Fruit fly (Drosophila melanogaster) Kc167 (cell line): Measurements from ENCODE around the gene PolrMT.
A peak's percentile ranks its signal among the peaks of the same experiment; 100 is the strongest.

Experiments used
- Myc ChIP-seq: fragments of >200 bp; optimal IDR thresholded peaks from 2 replicates; lab custom pipeline; 2017; ENCODE audit warnings: missing external identifiers
- Sin3A ChIP-seq: fragments of >200 bp; optimal IDR thresholded peaks from 2 replicates; lab custom pipeline; 2018; ENCODE audit warnings: missing external identifiers
- h ChIP-seq: fragments of >200 bp; optimal IDR thresholded peaks from 3 replicates; lab custom pipeline; 2018; ENCODE audit warnings: missing external identifiers
- insv ChIP-seq: fragments of >200 bp; optimal IDR thresholded peaks from 3 replicates; lab custom pipeline; 2018; ENCODE audit warnings: missing external identifiers
- psq ChIP-seq: fragments of >200 bp; optimal IDR thresholded peaks from 2 replicates; lab custom pipeline; 2017; ENCODE audit warnings: missing external identifiers
- ttk ChIP-seq: sonication (Bioruptor generic); optimal IDR thresholded peaks from 2 replicates; lab custom pipeline; 2017; ENCODE audit warnings: missing external identifiers

Gene PolrMT

DNA sequence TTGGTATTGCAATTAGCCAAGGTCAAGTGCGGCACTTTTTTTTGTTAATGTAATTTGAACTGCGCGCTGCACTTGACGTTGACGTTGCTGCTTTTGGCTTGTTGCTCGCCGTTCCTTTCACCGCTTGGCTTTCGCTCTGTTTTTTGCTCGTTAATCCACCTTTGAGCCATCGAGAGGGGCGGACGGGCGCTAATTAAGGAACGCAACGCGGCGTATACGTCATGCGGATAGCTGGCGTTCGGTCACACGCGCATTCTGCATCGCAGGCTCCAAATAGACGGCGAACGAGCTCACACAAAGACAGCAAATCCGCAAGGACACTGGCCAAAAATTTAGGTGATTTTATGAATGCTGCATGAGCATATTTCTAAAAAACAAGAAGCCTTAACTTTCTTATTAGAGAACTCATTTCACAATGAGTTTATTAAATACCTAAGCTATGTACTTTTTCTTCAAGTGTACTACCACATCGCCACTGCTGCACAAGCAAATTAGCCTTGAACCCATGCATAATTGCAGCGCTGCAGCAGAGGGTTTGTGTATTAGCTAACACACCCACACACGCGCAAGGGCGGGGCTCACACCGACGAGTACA lies 21.8 kb downstream of the PolrMT start:
- TF ChIP-seq psq (no peak), Myc (lab: Kevin White, UChicago) (no peak), ttk (lab: Kevin White, UChicago) (no peak), insv (lab: Kevin White, UChicago) (no peak), h (lab: Kevin White, UChicago) (no peak), Sin3A (lab: Kevin White, UChicago) (no peak)

DNA sequence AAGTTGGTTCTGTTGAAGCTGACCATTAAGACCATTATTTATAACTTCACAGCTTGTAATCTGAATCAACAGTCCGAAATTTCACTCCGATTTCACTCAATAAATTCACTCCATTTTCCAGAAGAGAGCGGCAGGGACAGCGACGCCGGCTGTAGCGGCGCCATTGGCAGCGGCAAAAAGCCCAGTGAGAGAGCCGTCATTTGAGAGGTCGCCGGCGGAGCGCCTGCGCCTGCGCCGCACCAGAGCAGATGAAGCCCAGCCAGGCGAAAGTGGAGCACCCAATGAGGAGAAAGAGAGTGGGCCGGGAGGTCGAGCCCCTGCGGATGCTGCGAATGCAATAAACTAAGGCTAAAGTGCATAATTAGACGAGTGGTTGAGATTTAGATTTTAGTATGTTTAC lies 25.5 kb downstream of the PolrMT start:
- TF ChIP-seq Sin3A (lab: Kevin White, UChicago), result no peak
- TF ChIP-seq h (lab: Kevin White, UChicago), result no peak
- no peak for TF ChIP-seq ttk (lab: Kevin White, UChicago)
- TF ChIP-seq Myc (lab: Kevin White, UChicago), result no peak
- TF ChIP-seq insv (lab: Kevin White, UChicago), result no peak
- TF ChIP-seq psq, result no peak

DNA sequence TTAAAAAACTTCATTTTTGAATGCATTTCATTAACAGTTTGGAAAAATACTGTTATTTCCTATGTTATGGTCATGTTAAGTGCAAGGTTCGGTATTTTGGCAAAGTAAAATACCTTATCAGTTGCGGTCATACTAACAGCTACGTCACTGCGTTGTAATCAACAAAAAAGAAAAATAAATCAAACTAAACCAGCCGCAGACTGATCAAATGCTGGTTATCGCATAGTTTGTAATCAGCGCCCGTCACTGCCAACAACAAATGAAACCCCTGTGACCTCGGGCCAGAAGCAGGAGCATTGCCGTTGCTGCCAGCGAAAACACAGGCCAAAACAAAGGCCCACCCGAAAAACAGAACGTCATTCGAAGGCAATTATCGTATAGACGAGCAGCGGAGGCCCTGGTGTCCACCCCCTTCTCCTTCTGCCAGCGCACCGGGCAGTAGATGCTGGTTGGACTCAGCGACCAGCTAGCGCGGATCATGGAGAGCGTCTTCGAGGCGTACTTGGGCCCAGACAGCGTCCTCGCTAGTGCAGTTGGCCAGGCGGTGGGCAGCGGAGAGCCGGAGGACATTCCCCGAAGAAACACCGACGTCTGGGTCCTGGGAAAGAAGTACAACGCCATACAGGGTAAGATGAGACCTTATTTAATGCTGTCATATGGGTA lies 27.2 kb downstream of the PolrMT start, which contains the start of gene Atg4a:
Gene Atg4a, plus strand, starts transcription at position 110 of the 663 bp plus-strand sequence.
- TF ChIP-seq Sin3A (lab: Kevin White, UChicago) (no peak), Myc (lab: Kevin White, UChicago) (no peak), h (lab: Kevin White, UChicago) (no peak), insv (lab: Kevin White, UChicago) (no peak), psq (no peak), ttk (lab: Kevin White, UChicago) (no peak)

DNA sequence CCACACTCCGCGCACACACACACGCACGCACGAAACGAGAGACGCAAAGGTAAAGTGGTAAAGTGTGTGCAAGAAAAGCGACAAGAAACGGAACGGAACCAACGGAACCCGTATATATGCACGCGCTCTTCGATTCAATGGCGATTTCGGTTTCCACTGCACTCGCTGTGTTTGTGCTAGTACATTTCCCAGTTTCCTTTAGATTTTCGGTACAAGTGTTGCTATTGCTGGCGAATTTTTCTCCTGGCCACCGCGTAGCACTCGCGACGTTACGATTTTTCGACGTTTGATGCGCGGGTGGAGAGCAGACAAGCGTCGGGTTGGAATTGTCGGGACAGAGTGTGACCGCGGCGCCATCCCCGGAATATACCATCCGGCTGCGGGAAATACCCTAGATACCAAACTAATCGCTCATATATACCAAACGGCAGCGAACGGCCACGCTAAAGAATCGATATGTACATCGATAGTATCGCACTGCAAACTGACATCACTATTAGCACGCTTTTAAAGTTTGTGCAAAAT lies 30.6 kb downstream of the PolrMT start, which contains the start of the genes S and ast:
Gene S, minus strand, starts transcription at position 347 of the 525 bp plus-strand sequence.
Gene ast, plus strand, starts transcription at position 480 of the 525 bp plus-strand sequence.
- TF ChIP-seq Myc (lab: Kevin White, UChicago) (no peak), Sin3A (lab: Kevin White, UChicago) (peak; percentile 91)

DNA sequence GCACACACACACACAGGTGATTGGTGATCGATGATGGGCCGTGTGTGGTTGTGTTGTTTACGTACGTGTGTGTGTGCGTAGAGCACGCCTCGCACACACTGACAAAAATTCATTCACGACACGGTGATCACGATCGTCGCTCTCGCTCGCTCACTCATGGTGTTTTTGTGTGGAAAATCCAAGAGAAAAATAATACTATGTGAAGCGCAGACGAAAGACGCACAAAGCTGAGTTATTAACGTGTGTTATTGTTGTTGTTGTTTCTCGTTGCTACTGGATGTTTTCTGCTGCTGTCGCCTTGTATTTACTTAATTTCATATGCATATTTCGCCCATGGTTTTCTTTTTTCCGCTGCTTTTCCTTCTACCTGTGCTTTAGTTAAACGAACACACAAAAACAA lies 31.1 kb downstream of the PolrMT start:
- TF ChIP-seq insv (lab: Kevin White, UChicago) (no peak), Myc (lab: Kevin White, UChicago) (no peak), psq (no peak), ttk (lab: Kevin White, UChicago) (no peak)

DNA sequence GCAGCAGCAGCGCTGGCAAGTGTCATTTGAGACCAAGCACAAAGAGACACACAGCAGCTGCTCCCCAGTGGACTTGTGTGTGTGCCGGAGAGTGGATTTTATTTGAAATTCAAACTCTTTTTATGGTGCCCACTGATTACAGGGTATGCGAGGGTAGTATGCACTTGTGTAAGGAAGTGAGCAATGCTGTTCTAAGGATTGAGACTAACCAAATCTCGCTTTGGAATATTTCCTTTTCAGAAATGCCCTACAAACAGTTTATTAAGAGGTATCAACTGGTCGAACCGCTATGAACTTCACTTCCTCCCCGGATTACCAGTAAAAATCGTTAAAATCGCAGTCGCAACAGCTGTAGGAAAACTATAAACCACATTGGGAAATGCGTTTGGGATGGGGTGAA lies 32.4 kb downstream of the PolrMT start:
- TF ChIP-seq h (lab: Kevin White, UChicago) (no peak), Sin3A (lab: Kevin White, UChicago) (no peak), psq (no peak), Myc (lab: Kevin White, UChicago) (no peak), insv (lab: Kevin White, UChicago) (no peak), ttk (lab: Kevin White, UChicago) (no peak)

DNA sequence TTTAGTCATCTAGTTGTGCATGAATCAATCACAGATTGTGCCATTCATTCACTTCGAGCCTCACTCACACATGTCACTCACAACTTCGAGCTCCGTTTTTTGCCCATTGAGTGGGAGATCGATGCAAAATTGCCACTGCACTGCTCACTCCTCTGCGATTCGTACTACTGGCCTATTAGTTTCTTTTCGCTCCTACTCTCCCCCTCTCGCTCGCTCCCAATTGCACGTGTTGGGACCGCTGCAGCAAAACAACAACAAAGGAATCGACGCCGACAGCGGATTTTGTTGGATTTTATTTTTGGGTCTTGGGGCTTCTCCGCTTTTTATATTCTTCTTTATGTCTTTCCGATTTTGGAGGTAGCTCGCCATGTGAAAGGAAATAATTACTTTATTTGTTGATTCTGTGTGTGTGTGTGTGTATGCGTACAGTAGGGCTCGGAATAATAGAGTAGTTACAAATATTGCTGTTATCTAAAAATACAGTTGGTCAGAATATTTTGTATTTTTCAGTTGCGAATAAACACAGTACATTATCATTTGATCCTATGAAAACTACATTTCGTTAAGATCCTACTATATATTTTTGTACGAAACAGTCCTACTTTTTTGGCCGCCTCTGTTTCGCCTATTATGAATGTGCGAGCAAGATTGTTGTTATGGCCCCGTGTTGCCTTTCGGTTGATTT lies 33.9 kb downstream of the PolrMT start:
- TF ChIP-seq insv (lab: Kevin White, UChicago) (no peak), ttk (lab: Kevin White, UChicago) (no peak), Myc (lab: Kevin White, UChicago) (no peak), Sin3A (lab: Kevin White, UChicago) (no peak), psq (no peak), h (lab: Kevin White, UChicago) (no peak)

DNA sequence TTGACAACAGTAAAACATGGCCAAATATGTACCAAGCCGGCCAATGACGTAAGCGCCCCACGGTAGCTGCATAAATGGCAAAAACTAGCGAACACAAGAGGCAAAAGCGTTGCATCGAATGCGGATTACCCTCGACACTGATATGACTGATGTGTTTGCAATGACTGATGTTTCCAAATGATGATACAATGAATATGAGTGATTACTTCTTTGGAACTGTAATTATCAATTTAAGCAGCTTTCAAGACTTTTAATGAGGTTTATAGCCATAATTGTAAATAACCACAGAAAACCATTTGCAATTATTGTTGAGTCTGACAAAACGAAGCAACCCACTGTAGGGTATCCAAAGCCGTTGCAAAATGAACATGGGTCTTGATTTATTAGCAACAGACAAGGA lies 34.6 kb downstream of the PolrMT start:
- TF ChIP-seq insv (lab: Kevin White, UChicago), result no peak
- no peak for TF ChIP-seq ttk (lab: Kevin White, UChicago)
- TF ChIP-seq Sin3A (lab: Kevin White, UChicago), result no peak
- TF ChIP-seq Myc (lab: Kevin White, UChicago), result no peak

DNA sequence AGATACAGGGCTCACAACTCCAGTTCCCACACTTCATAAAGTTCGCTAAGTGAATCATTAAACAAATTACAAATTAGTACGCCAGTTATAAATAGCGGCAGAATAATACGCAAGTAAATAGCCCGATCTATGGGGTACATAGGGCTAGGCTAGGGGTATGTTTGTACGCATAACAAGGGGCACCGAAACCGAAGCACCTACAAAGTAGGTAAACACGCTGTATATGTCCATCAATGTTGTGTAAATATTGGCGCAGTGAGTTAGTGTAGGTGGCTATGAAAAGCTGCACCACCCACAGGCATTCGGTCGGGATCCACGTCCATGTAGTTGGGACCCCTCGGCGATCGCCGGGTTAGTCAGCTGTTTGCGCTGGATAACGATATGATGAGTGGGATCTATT lies 36.0 kb downstream of the PolrMT start:
- TF ChIP-seq h (lab: Kevin White, UChicago) (no peak), psq (no peak)

DNA sequence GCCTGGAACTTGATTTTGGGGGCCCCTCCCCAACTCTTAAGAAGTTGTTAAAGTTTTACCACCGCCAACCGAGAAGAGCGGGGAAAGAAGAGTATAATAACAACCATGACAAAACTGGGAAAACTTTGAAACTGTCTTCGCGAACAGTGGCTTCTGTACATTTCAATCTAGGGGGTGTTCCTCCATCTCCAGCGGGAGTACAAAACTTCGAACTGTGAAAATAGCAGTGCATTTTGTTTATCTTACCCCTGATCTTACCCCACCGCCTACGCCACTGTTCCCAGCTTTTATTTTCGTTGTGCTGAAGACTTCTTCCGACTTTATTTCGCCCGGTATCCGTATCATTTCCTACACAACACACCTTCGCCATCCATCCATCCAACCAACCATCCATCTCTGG lies 37.2 kb downstream of the PolrMT start:
- TF ChIP-seq ttk (lab: Kevin White, UChicago) (no peak), psq (no peak), insv (lab: Kevin White, UChicago) (no peak), Myc (lab: Kevin White, UChicago) (no peak), h (lab: Kevin White, UChicago) (no peak), Sin3A (lab: Kevin White, UChicago) (no peak)

DNA sequence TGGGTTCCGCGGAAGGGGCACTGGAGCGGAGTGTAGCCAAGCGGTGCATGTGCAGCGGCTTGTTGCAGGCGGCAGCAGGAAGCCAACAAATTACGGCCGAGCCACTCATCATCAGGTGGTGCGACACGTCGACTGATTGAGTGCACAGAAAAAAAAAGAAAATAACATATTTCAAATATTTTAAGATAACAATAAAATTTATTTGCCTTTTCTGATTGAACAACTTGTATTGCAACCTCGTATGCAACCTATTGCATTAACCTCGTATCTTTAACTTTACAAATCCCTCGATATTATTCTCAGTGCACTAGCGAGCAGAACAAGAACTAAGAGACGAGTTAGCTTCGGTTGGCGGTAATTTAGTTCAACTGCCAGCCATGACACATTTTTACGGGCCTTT lies 37.8 kb downstream of the PolrMT start:
- TF ChIP-seq psq (no peak), Myc (lab: Kevin White, UChicago) (no peak), ttk (lab: Kevin White, UChicago) (no peak), insv (lab: Kevin White, UChicago) (no peak), Sin3A (lab: Kevin White, UChicago) (no peak), h (lab: Kevin White, UChicago) (no peak)

DNA sequence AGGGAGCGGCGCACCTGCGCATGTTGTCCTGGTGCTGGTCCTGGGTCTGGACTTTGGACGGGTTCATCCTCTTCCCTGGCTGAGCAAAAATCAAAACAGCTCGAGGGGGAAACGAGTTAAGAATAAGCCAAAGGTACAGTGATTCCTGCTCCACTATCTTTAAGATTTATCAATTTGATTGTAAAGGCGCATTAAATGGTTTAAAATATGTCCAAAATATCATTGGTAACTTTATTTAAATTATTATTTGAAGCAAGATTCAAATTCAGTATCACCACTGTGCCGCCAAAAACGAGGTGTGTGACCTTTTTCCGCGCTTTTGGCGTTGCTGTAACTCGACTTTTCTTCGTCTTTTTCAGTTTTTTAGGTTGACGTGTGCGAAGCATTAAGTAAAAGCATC lies 38.7 kb downstream of the PolrMT start:
- TF ChIP-seq insv (lab: Kevin White, UChicago), result no peak
